Fruit fly (Drosophila melanogaster): Measurements from ENCODE around the gene CG11563.

Gene CG11563

DNA sequence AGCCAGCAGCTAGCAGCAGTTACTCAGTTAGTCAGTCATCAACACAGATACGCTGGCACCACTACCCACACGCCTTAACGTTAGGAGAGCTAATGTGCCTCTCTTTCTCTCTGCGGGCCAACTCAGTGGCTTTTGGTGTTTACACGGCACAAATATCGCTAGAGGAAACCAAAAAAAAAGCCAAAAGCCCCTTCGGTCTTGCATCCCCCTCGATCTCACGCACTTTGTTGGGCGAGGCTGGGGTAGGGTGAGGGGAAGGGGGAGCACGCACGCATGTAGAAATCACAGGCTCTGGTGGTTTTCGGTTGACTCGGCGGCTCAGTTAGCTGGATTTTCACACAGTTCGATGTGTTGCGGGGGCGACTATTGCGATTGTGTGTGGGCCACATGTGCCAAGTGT, 14.9 kb upstream of the CG11563 start (continued):
- peak; percentile 77; the same call in 1 of the 4 replicates for TF ChIP-seq chinmo (GFP tag; IDR thresholded peaks at IDR 0.05; ENCODE audit: partially characterized antibody)
- no peak for TF ChIP-seq fru (optimal IDR thresholded peaks at IDR 0.05)
- TF ChIP-seq croc (GFP tag; conservative IDR thresholded peaks at IDR 0.05) = no peak
- TF ChIP-seq CG6654 (GFP tag; optimal IDR thresholded peaks at IDR 0.05) = no peak
- TF ChIP-seq bowl (GFP tag; IDR thresholded peaks at IDR 0.05) = no peak
- no peak for TF ChIP-seq HHEX (GFP tag; optimal IDR thresholded peaks at IDR 0.05)
- TF ChIP-seq Fer1 (GFP tag; optimal IDR thresholded peaks at IDR 0.05) = peak; percentile 53
- no peak for TF ChIP-seq HLH54F (GFP tag; optimal IDR thresholded peaks at IDR 0.05)
- no peak for TF ChIP-seq Sry-β (GFP tag; optimal IDR thresholded peaks at IDR 0.05)
- TF ChIP-seq mld (GFP tag; IDR thresholded peaks at IDR 0.05; ENCODE audit: partially characterized antibody) = no peak
- no peak for TF ChIP-seq Scr (GFP tag; IDR thresholded peaks at IDR 0.05; ENCODE audit: partially characterized antibody)
- no peak for TF ChIP-seq Blimp-1 (GFP tag; optimal IDR thresholded peaks at IDR 0.05)
- TF ChIP-seq Sry-δ (GFP tag; optimal IDR thresholded peaks at IDR 0.05) = no peak
- no peak for TF ChIP-seq NC2α (GFP tag; optimal IDR thresholded peaks at IDR 0.05)
- TF ChIP-seq ERR (GFP tag; optimal IDR thresholded peaks at IDR 0.05) = no peak
- TF ChIP-seq C15 (GFP tag; IDR thresholded peaks at IDR 0.05) = no peak
- TF ChIP-seq pzg (GFP tag; optimal IDR thresholded peaks at IDR 0.05) = no peak
- TF ChIP-seq Rfx (GFP tag; IDR thresholded peaks at IDR 0.05) = peak; percentile 40
- no peak for TF ChIP-seq hkb (optimal IDR thresholded peaks at IDR 0.05)
- TF ChIP-seq hkb (GFP tag; IDR thresholded peaks at IDR 0.05) = no peak
- no peak for TF ChIP-seq Stat92E (GFP tag; optimal IDR thresholded peaks at IDR 0.05)
- no peak for TF ChIP-seq dmrt11E (tag; optimal IDR thresholded peaks at IDR 0.05)
- TF ChIP-seq mirr (GFP tag; optimal IDR thresholded peaks at IDR 0.05) = no peak
- TF ChIP-seq Bdp1 (GFP tag; optimal IDR thresholded peaks at IDR 0.05) = no peak
- TF ChIP-seq nau (GFP tag; optimal IDR thresholded peaks at IDR 0.05) = no peak
- no peak for TF ChIP-seq CG11723 (GFP tag; optimal IDR thresholded peaks at IDR 0.05)
- no peak for TF ChIP-seq Neu2 (GFP tag; optimal IDR thresholded peaks at IDR 0.05; ENCODE audit: borderline replicate concordance)
- TF ChIP-seq oc (tag; optimal IDR thresholded peaks at IDR 0.05) = peak; percentile 23
- no peak for TF ChIP-seq Fer2 (tag; optimal IDR thresholded peaks at IDR 0.05)
- TF ChIP-seq NK7.1 (GFP tag; optimal IDR thresholded peaks at IDR 0.05) = no peak
- TF ChIP-seq CG5180 (GFP tag; optimal IDR thresholded peaks at IDR 0.05) = peak; percentile 35
- no peak for TF ChIP-seq CG16813 (GFP tag; IDR thresholded peaks at IDR 0.05; ENCODE audit: partially characterized antibody)
- no peak for TF ChIP-seq gsb (GFP tag; IDR thresholded peaks at IDR 0.05)
- TF ChIP-seq CG18764 (GFP tag; optimal IDR thresholded peaks at IDR 0.05) = no peak
- TF ChIP-seq CG2678 (tag; optimal IDR thresholded peaks at IDR 0.05) = peak; percentile 33
- no peak for TF ChIP-seq CG4730 (GFP tag; IDR thresholded peaks at IDR 0.05)
- no peak for TF ChIP-seq CG8388 (GFP tag; optimal IDR thresholded peaks at IDR 0.05)
- no peak for TF ChIP-seq CG8765 (GFP tag; IDR thresholded peaks at IDR 0.05)
- no peak for TF ChIP-seq repo (GFP tag; optimal IDR thresholded peaks at IDR 0.05)
- TF ChIP-seq Awh (GFP tag; IDR thresholded peaks at IDR 0.05) = no peak
- no peak for TF ChIP-seq danr (GFP tag; IDR thresholded peaks at IDR 0.05)
- no peak for TF ChIP-seq Abd-B (GFP tag; optimal IDR thresholded peaks at IDR 0.05)
- no peak for TF ChIP-seq CG9437 (GFP tag; optimal IDR thresholded peaks at IDR 0.05)
- TF ChIP-seq run (tag; optimal IDR thresholded peaks at IDR 0.05) = no peak
- no peak for TF ChIP-seq exex (tag; optimal IDR thresholded peaks at IDR 0.05)
- 0 out of 2 replicates have a peak, but pooled peaks have one; percentile 23 for TF ChIP-seq sob (GFP tag; IDR thresholded peaks at IDR 0.05)
- no peak for TF ChIP-seq CG10462 (GFP tag; optimal IDR thresholded peaks at IDR 0.05)
- TF ChIP-seq crc (GFP tag; optimal IDR thresholded peaks at IDR 0.05) = no peak
- TF ChIP-seq tna (GFP tag; IDR thresholded peaks at IDR 0.05; ENCODE audit: partially characterized antibody) = no peak
- no peak for TF ChIP-seq CG9215 (GFP tag; IDR thresholded peaks at IDR 0.05)
- TF ChIP-seq CG7271 (tag; optimal IDR thresholded peaks at IDR 0.05) = no peak
